Worm (Caenorhabditis elegans) whole organism, L4/young adult: ENCODE results near the gene ttll-9.

Experiments used
- W03F9.2 ChIP-seq: fragments of 150-350 bp; optimal IDR thresholded peaks from 2 replicates; lab custom pipeline; 2014; ENCODE audit warnings: missing biosample characterization, missing genetic modification characterization
- dao-5 ChIP-seq: sonication (generic microtip); optimal IDR thresholded peaks from 2 replicates; lab custom pipeline; 2016; ENCODE audit warnings: missing genotype, missing genetic modification characterization, moderate library complexity, missing compliant biosample characterization
- him-1 ChIP-seq: sonication (generic microtip); optimal IDR thresholded peaks from 2 replicates; lab custom pipeline; 2016; ENCODE audit warnings: missing genotype, missing genetic modification reagents, missing genetic modification characterization, missing compliant biosample characterization

The ttll-9 gene

DNA sequence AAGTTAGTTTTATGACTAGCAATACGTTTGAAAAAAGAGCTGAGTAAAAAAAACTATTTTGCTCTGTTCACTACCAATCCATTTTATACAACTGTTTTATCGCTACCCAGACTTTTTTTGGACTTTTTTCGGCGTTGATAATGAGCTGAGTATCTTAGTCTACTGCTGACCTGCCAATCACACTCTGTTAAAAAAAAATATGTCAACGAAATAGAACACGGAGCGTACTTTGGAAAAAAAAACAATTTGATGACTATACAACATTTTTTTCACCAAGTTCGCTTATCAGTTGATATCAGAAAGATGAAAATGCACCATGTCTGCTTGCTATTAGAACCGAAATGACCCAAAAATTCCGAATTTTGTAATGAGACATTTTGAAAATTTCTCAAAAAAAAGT, 506 bp upstream of the ttll-9 start:
- no peak for TF ChIP-seq W03F9.2 (tag; lab: Kevin White, UChicago)
- TF ChIP-seq dao-5 (tag; lab: Kevin White, UChicago), result no peak
- no peak for TF ChIP-seq him-1 (tag; lab: Kevin White, UChicago)

DNA sequence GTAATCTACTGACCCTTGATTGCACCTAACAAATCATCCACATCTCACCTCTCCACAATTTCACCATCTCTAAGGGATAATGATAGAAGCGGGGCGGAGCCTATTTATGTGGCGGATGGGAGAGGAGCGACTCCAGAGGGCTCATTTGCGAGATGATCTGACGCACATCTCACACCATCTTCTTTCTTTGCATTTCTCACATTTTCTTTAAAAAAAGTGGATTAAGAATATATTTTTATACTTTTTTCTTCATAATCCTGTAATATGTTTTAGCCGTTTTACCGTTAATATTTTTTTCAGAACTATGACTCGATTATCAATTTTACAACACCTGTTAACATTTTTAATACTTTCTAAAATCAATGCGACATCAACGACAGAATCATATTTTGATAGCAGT, 4.9 kb downstream of the ttll-9 start, which contains the start of gene pbo-5:
TSS of gene pbo-5 (plus strand) at position 301 of the 400 bp plus-strand sequence.
- TF ChIP-seq W03F9.2 (tag; lab: Kevin White, UChicago) (no peak), dao-5 (tag; lab: Kevin White, UChicago) (no peak), him-1 (tag; lab: Kevin White, UChicago) (no peak)

DNA sequence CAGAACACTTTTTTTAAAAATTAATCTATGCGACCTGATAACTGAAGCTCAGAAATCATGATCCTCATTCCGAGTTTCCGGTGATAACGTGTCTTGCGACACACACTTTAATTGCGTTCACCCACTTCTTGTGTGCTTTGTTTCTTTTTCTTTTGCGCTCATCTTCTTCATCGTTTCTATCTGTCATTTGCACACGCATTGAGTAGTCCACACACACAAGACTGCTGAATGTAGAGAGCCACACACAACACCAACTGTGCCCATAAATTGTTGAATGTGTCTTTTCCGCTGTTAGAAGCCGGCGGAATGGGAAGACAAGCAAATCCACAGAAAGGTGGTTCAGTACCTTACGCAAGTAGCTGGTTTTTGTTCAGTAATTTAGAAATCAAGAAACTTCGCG, 10.1 kb downstream of the ttll-9 start:
- TF ChIP-seq him-1 (tag; lab: Kevin White, UChicago) (no peak), W03F9.2 (tag; lab: Kevin White, UChicago) (no peak), dao-5 (tag; lab: Kevin White, UChicago) (no peak)
